Fruit fly (Drosophila melanogaster) whole organism: Measurements from ENCODE around the gene CG6006.

ENCODE experiments used
- CG8478 ChIP-seq: fragments of >200 bp; optimal IDR thresholded peaks from 2 replicates; lab custom pipeline; 2018; ENCODE audit warnings: inconsistent platforms
- Dll ChIP-seq: fragments of >200 bp; optimal IDR thresholded peaks from 2 replicates; lab custom pipeline; 2017
- EcR ChIP-seq, 2 experiments: fragments of >200 bp; optimal IDR thresholded peaks; 2 replicates each; lab custom pipeline; 2017; ENCODE audit warnings: missing biosample characterization in 2 of 2, missing genetic modification characterization in 2 of 2, missing genetic modification reagents in 2 of 2
- pan ChIP-seq: fragments of >200 bp; optimal IDR thresholded peaks from 2 replicates; lab custom pipeline; 2017
- psq ChIP-seq: fragments of >200 bp; optimal IDR thresholded peaks from 2 replicates; lab custom pipeline; 2017
- usp ChIP-seq: fragments of >200 bp; optimal IDR thresholded peaks from 2 replicates; lab custom pipeline; 2017; ENCODE audit warnings: missing biosample characterization, missing genetic modification characterization, mixed read lengths

Gene CG6006

dm6 chr3R:16154682-16155081, at the start of gene CG6006:
Gene CG6006 (plus strand): TSS chr3R:16154982.
- no peak for TF ChIP-seq pan (lab: Kevin White, UChicago)
- TF ChIP-seq psq (lab: Kevin White, UChicago) = no peak
- no peak for TF ChIP-seq CG8478 (lab: Kevin White, UChicago)
- no peak for TF ChIP-seq usp (GFP tag; lab: Kevin White, UChicago)
- no peak for TF ChIP-seq Dll
- TF ChIP-seq EcR (GFP tag; optimal IDR thresholded peaks at IDR 0.05; lab: Kevin White, UChicago) = no peak

- TF ChIP-seq usp (GFP tag; lab: Kevin White, UChicago) = no peak
Measured at dm6 chr3R:16105813-16106480, 48.8 kb upstream of the CG6006 start.

dm6 chr3R:16113124-16113523, 41.7 kb upstream of the CG6006 start:
- TF ChIP-seq usp (GFP tag; lab: Kevin White, UChicago) (no peak), EcR (GFP tag; optimal IDR thresholded peaks at IDR 0.05; lab: Kevin White, UChicago) (no peak), Dll (peak; percentile 54)

dm6 chr3R:16115861-16116260, 38.9 kb upstream of the CG6006 start, which contains the start of gene Sb:
Gene Sb (plus strand): TSS chr3R:16116161.
- TF ChIP-seq psq (lab: Kevin White, UChicago) (no peak), EcR (GFP tag; optimal IDR thresholded peaks at IDR 0.05; lab: Kevin White, UChicago) (no peak), pan (lab: Kevin White, UChicago) (no peak), usp (GFP tag; lab: Kevin White, UChicago) (no peak), CG8478 (lab: Kevin White, UChicago) (no peak), Dll (no peak)

- TF ChIP-seq Dll (no peak), psq (lab: Kevin White, UChicago) (no peak), usp (GFP tag; lab: Kevin White, UChicago) (no peak), CG8478 (lab: Kevin White, UChicago) (no peak), EcR (GFP tag; optimal IDR thresholded peaks at IDR 0.05; lab: Kevin White, UChicago) (no peak), pan (lab: Kevin White, UChicago) (no peak)
Measured at dm6 chr3R:16117359-16117758, 37.4 kb upstream of the CG6006 start.

dm6 chr3R:16119441-16119840, 35.3 kb upstream of the CG6006 start:
- TF ChIP-seq usp (GFP tag; lab: Kevin White, UChicago) (no peak), psq (lab: Kevin White, UChicago) (no peak), EcR (GFP tag; optimal IDR thresholded peaks at IDR 0.05; lab: Kevin White, UChicago) (no peak), CG8478 (lab: Kevin White, UChicago) (no peak), pan (lab: Kevin White, UChicago) (no peak)

- no peak for TF ChIP-seq usp (GFP tag; lab: Kevin White, UChicago)
- TF ChIP-seq EcR (GFP tag; optimal IDR thresholded peaks at IDR 0.05; lab: Kevin White, UChicago) = no peak
- TF ChIP-seq CG8478 (lab: Kevin White, UChicago) = no peak
Measured at dm6 chr3R:16128471-16128870, 26.3 kb upstream of the CG6006 start.

dm6 chr3R:16135616-16136015, 19.2 kb upstream of the CG6006 start:
- TF ChIP-seq Dll = no peak
- no peak for TF ChIP-seq EcR (GFP tag; optimal IDR thresholded peaks at IDR 0.05; lab: Kevin White, UChicago)
- no peak for TF ChIP-seq psq (lab: Kevin White, UChicago)
- TF ChIP-seq usp (GFP tag; lab: Kevin White, UChicago) = no peak
- no peak for TF ChIP-seq CG8478 (lab: Kevin White, UChicago)
- TF ChIP-seq pan (lab: Kevin White, UChicago) = no peak

dm6 chr3R:16146632-16147453, 7.9 kb upstream of the CG6006 start, which contains the start of the genes Mic26-27 and CG5916:
Gene Mic26-27 (minus strand): TSS chr3R:16146855.
Gene CG5916 (plus strand): TSS chr3R:16147029.
- TF ChIP-seq pan (lab: Kevin White, UChicago) (no peak), CG8478 (lab: Kevin White, UChicago) (no peak), EcR (GFP tag; optimal IDR thresholded peaks at IDR 0.05; lab: Kevin White, UChicago) (no peak), Dll (no peak), psq (lab: Kevin White, UChicago) (no peak), usp (GFP tag; lab: Kevin White, UChicago) (no peak)

dm6 chr3R:16148712-16149111, 6.1 kb upstream of the CG6006 start:
- TF ChIP-seq CG8478 (lab: Kevin White, UChicago) = no peak
- no peak for TF ChIP-seq EcR (GFP tag; optimal IDR thresholded peaks at IDR 0.05; lab: Kevin White, UChicago)
- no peak for TF ChIP-seq usp (GFP tag; lab: Kevin White, UChicago)
- no peak for TF ChIP-seq pan (lab: Kevin White, UChicago)
- no peak for TF ChIP-seq psq (lab: Kevin White, UChicago)

- TF ChIP-seq EcR (GFP tag; optimal IDR thresholded peaks at IDR 0.05; lab: Kevin White, UChicago) (no peak), CG8478 (lab: Kevin White, UChicago) (no peak), Dll (no peak), usp (GFP tag; lab: Kevin White, UChicago) (no peak), pan (lab: Kevin White, UChicago) (no peak), psq (lab: Kevin White, UChicago) (no peak)
Measured at dm6 chr3R:16151239-16151860, 3.4 kb upstream of the CG6006 start, which contains the start of gene Fer2. Gene Fer2 (minus strand): TSS chr3R:16151312.
